Fruit fly (Drosophila melanogaster) whole organism, embryonic: Measurements from ENCODE around the gene Or9a.

Experiments
- B-H1 ChIP-seq: fragments of 200-800 bp; sonication (Bioruptor generic); IDR thresholded peaks from 3 replicates; pipeline ENCODE4 v1.3.6; 2022; ENCODE audit warnings: missing biosample characterization, missing genetic modification characterization
- CG10321 ChIP-seq: fragments of 200-800 bp; sonication (Bioruptor generic); IDR thresholded peaks from 2 replicates; pipeline ENCODE4 v1.3.6; 2022; ENCODE audit warnings: missing biosample characterization, missing genetic modification characterization
- CG10979 ChIP-seq: fragments of 200-800 bp; sonication (Bioruptor generic); optimal IDR thresholded peaks from 2 replicates; lab custom pipeline; 2018; ENCODE audit warnings: missing biosample characterization, mild to moderate bottlenecking, missing genetic modification characterization, moderate library complexity
- CG14050 ChIP-seq: fragments of 200-800 bp; sonication (Bioruptor generic); IDR thresholded peaks from 3 replicates; pipeline ENCODE4 v1.3.6; 2022; ENCODE audit warnings: missing biosample characterization, missing genetic modification characterization
- CG17802 ChIP-seq: fragments of 200-800 bp; sonication (Bioruptor generic); optimal IDR thresholded peaks from 2 replicates; lab custom pipeline; 2018; ENCODE audit warnings: missing biosample characterization, mild to moderate bottlenecking, missing genetic modification characterization, moderate library complexity
- CG2202 ChIP-seq: fragments of 200-800 bp; sonication (Bioruptor generic); optimal IDR thresholded peaks from 2 replicates; lab custom pipeline; 2018; ENCODE audit warnings: missing biosample characterization, mild to moderate bottlenecking, missing genetic modification characterization
- CG30020 ChIP-seq: fragments of 200-800 bp; optimal IDR thresholded peaks from 2 replicates; lab custom pipeline; 2019; ENCODE audit warnings: missing biosample characterization, mild to moderate bottlenecking, missing genetic modification characterization, moderate library complexity
- CG3065 ChIP-seq: fragments of 200-800 bp; sonication (Bioruptor generic); optimal IDR thresholded peaks from 2 replicates; lab custom pipeline; 2016; ENCODE audit warnings: missing biosample characterization, missing genetic modification characterization
- CG31388 ChIP-seq: fragments of 200-800 bp; sonication (Bioruptor generic); optimal IDR thresholded peaks from 2 replicates; lab custom pipeline; 2016; ENCODE audit warnings: missing biosample characterization, missing genetic modification characterization
- CG33557 ChIP-seq: fragments of 200-800 bp; sonication (Bioruptor generic); optimal IDR thresholded peaks from 2 replicates; lab custom pipeline; 2019; ENCODE audit warnings: missing biosample characterization, mild to moderate bottlenecking, missing genetic modification characterization, moderate library complexity
- CG4360 ChIP-seq: fragments of 200-800 bp; sonication (Bioruptor generic); IDR thresholded peaks from 2 replicates; pipeline ENCODE4 v1.3.6; 2022; ENCODE audit warnings: missing biosample characterization, missing genetic modification characterization
- CG43689 ChIP-seq: fragments of 200-800 bp; sonication (Bioruptor generic); IDR thresholded peaks from 2 replicates; pipeline ENCODE4 v1.3.6; 2022; ENCODE audit warnings: missing biosample characterization, missing genetic modification characterization
- CG4424 ChIP-seq: fragments of 200-800 bp; sonication (Bioruptor generic); optimal IDR thresholded peaks from 3 replicates; lab custom pipeline; 2016; ENCODE audit warnings: missing biosample characterization, missing genetic modification characterization
- CG4854 ChIP-seq: fragments of 200-800 bp; sonication (Bioruptor generic); optimal IDR thresholded peaks from 2 replicates; lab custom pipeline; 2016; ENCODE audit warnings: missing biosample characterization, missing genetic modification characterization, inconsistent platforms
- CG7928 ChIP-seq: fragments of 200-800 bp; sonication (Bioruptor generic); optimal IDR thresholded peaks from 2 replicates; lab custom pipeline; 2017; ENCODE audit warnings: missing biosample characterization, mild to moderate bottlenecking, missing genetic modification characterization
- CG8388 ChIP-seq: fragments of 200-800 bp; sonication (Bioruptor generic); optimal IDR thresholded peaks from 2 replicates; lab custom pipeline; 2019; ENCODE audit warnings: missing biosample characterization, mild to moderate bottlenecking, missing genetic modification characterization, moderate library complexity
- CG8478 ChIP-seq: fragments of >200 bp; optimal IDR thresholded peaks from 2 replicates; lab custom pipeline; 2018
- CG9437 ChIP-seq: fragments of 200-800 bp; sonication (Bioruptor generic); optimal IDR thresholded peaks from 2 replicates; lab custom pipeline; 2018; ENCODE audit warnings: missing biosample characterization, mild to moderate bottlenecking, missing genetic modification characterization
- CG9609 ChIP-seq: fragments of 200-800 bp; sonication (Bioruptor generic); optimal IDR thresholded peaks from 3 replicates; lab custom pipeline; 2016; ENCODE audit warnings: missing biosample characterization, missing genetic modification characterization
- CG9817 ChIP-seq: fragments of 200-800 bp; sonication (Bioruptor generic); optimal IDR thresholded peaks from 2 replicates; lab custom pipeline; 2018; ENCODE audit warnings: missing biosample characterization, mild to moderate bottlenecking, missing genetic modification characterization, moderate library complexity
- CkIIα-i1 ChIP-seq: fragments of 200-800 bp; sonication (Bioruptor generic); IDR thresholded peaks from 2 replicates; pipeline ENCODE4 v1.3.6; 2022; ENCODE audit warnings: missing biosample characterization, missing genetic modification characterization
- D19A ChIP-seq: fragments of 200-800 bp; optimal IDR thresholded peaks from 3 replicates; lab custom pipeline; 2019; ENCODE audit warnings: missing biosample characterization, mild to moderate bottlenecking, missing genetic modification characterization, moderate library complexity
- D19B ChIP-seq: fragments of 200-800 bp; sonication (Bioruptor generic); optimal IDR thresholded peaks from 2 replicates; lab custom pipeline; 2017; ENCODE audit warnings: missing biosample characterization, mild to moderate bottlenecking, missing genetic modification characterization
- Deaf1 ChIP-seq: fragments of 200-800 bp; optimal IDR thresholded peaks from 3 replicates; lab custom pipeline; 2019; ENCODE audit warnings: missing biosample characterization, mild to moderate bottlenecking, missing genetic modification characterization, moderate library complexity
- Drgx ChIP-seq: fragments of 200-800 bp; sonication (Bioruptor generic); IDR thresholded peaks from 2 replicates; pipeline ENCODE4 v1.3.6; 2022; ENCODE audit warnings: missing biosample characterization, missing genetic modification characterization
- Elba2 ChIP-seq: fragments of 200-800 bp; sonication (Bioruptor generic); optimal IDR thresholded peaks from 3 replicates; lab custom pipeline; 2016; ENCODE audit warnings: missing biosample characterization, missing genetic modification characterization
- Hand ChIP-seq: fragments of 200-800 bp; sonication (Bioruptor generic); optimal IDR thresholded peaks from 2 replicates; lab custom pipeline; 2017; ENCODE audit warnings: mild to moderate bottlenecking, missing biosample characterization, missing genetic modification reagents, missing genetic modification characterization
- HmgD ChIP-seq: fragments of 200-800 bp; sonication (Bioruptor generic); optimal IDR thresholded peaks from 3 replicates; lab custom pipeline; 2016; ENCODE audit warnings: missing biosample characterization, missing genetic modification characterization
- MTF-1 ChIP-seq: fragments of 200-800 bp; sonication (Bioruptor generic); optimal IDR thresholded peaks from 2 replicates; lab custom pipeline; 2018; ENCODE audit warnings: missing biosample characterization, mild to moderate bottlenecking, missing genetic modification characterization, borderline replicate concordance
- Mad ChIP-seq: fragments of 200-800 bp; sonication (Bioruptor generic); optimal IDR thresholded peaks from 2 replicates; lab custom pipeline; 2016; ENCODE audit warnings: missing biosample characterization, missing genetic modification characterization
- Poxn ChIP-seq: fragments of 200-800 bp; sonication (Bioruptor generic); IDR thresholded peaks from 2 replicates; pipeline ENCODE4 v1.3.6; 2022; ENCODE audit warnings: missing biosample characterization, missing genetic modification characterization
- Sry-β ChIP-seq: fragments of 200-800 bp; sonication (Bioruptor generic); optimal IDR thresholded peaks from 2 replicates; lab custom pipeline; 2018; ENCODE audit warnings: missing biosample characterization, mild to moderate bottlenecking, missing genetic modification characterization, moderate library complexity
- Trl ChIP-seq, 3 experiments: fragments of >200 bp in 2 of 3; fragments of 200-800 bp in 1 of 3; sonication (Bioruptor generic) in 1 of 3; optimal IDR thresholded peaks; 2 replicates in 1 of 3; 3 replicates in 2 of 3; lab custom pipeline; 2016 to 2017; ENCODE audit warnings: missing biosample characterization in 1 of 3, missing genetic modification characterization in 1 of 3
- al ChIP-seq: fragments of 200-800 bp; sonication (Bioruptor generic); IDR thresholded peaks from 2 replicates; pipeline ENCODE4 v1.3.6; 2022; ENCODE audit warnings: missing biosample characterization, missing genetic modification characterization
- aop ChIP-seq: fragments of 200-800 bp; sonication (Bioruptor generic); IDR thresholded peaks from 2 replicates; pipeline ENCODE4 v1.3.6; 2022; ENCODE audit warnings: missing biosample characterization, missing genetic modification characterization
- cas ChIP-seq: fragments of 200-800 bp; sonication (Bioruptor generic); IDR thresholded peaks from 2 replicates; pipeline ENCODE4 v1.3.6; 2022; ENCODE audit warnings: missing biosample characterization, missing genetic modification characterization
- chm ChIP-seq: fragments of 200-800 bp; sonication (Bioruptor generic); IDR thresholded peaks from 2 replicates; pipeline ENCODE4 v1.3.6; 2022; ENCODE audit warnings: missing biosample characterization, missing genetic modification characterization
- dmrt11E ChIP-seq: fragments of 200-800 bp; sonication (Bioruptor generic); optimal IDR thresholded peaks from 3 replicates; lab custom pipeline; 2018; ENCODE audit warnings: missing biosample characterization, mild to moderate bottlenecking, missing genetic modification characterization, moderate library complexity
- fd64A ChIP-seq: fragments of 200-800 bp; sonication (Bioruptor generic); optimal IDR thresholded peaks from 3 replicates; lab custom pipeline; 2018; ENCODE audit warnings: missing biosample characterization, mild to moderate bottlenecking, missing genetic modification characterization
- gcm ChIP-seq: fragments of 200-800 bp; sonication (Bioruptor generic); optimal IDR thresholded peaks from 2 replicates; lab custom pipeline; 2019; ENCODE audit warnings: missing biosample characterization, mild to moderate bottlenecking, missing genetic modification characterization, moderate library complexity
- gt ChIP-seq: fragments of 200-800 bp; sonication (Bioruptor generic); IDR thresholded peaks from 2 replicates; pipeline ENCODE4 v1.3.6; 2022; ENCODE audit warnings: missing biosample characterization, missing genetic modification characterization
- hkb ChIP-seq, 2 experiments: fragments of 200-800 bp in 1 of 2; fragments of >200 bp in 1 of 2; sonication (Bioruptor generic) in 1 of 2; IDR thresholded peaks in 1 of 2; optimal IDR thresholded peaks in 1 of 2; 2 replicates each; pipeline versions ENCODE4 v1.3.6 to Lab custom; 2017 to 2022; ENCODE audit warnings: missing biosample characterization in 1 of 2, missing genetic modification characterization in 1 of 2
- jing ChIP-seq: fragments of 200-800 bp; sonication (Bioruptor generic); optimal IDR thresholded peaks from 2 replicates; lab custom pipeline; 2018; ENCODE audit warnings: missing biosample characterization, mild to moderate bottlenecking, missing genetic modification characterization
- jumu ChIP-seq: fragments of 200-800 bp; sonication (Bioruptor generic); optimal IDR thresholded peaks from 3 replicates; lab custom pipeline; 2016; ENCODE audit warnings: missing biosample characterization, missing genetic modification characterization
- nerfin-1 ChIP-seq: fragments of 200-800 bp; sonication (Bioruptor generic); optimal IDR thresholded peaks from 3 replicates; lab custom pipeline; 2019; ENCODE audit warnings: missing biosample characterization, mild to moderate bottlenecking, missing genetic modification characterization, moderate library complexity
- repo ChIP-seq: fragments of 200-800 bp; sonication (Bioruptor generic); optimal IDR thresholded peaks from 2 replicates; lab custom pipeline; 2016; ENCODE audit warnings: missing biosample characterization, missing genetic modification characterization
- slou ChIP-seq: fragments of 200-800 bp; sonication (Bioruptor generic); optimal IDR thresholded peaks from 3 replicates; lab custom pipeline; 2016; ENCODE audit warnings: missing biosample characterization, missing genetic modification characterization
- unc-4 ChIP-seq: fragments of 200-800 bp; sonication (Bioruptor generic); IDR thresholded peaks from 2 replicates; pipeline ENCODE4 v1.3.6; 2022; ENCODE audit warnings: missing biosample characterization, missing genetic modification characterization; ENCODE audit not compliant: partially characterized antibody

Or9a gene

dm6 chrX:10486144-10487030 is 26.9 kb upstream of the Or9a start (continued):
- no peak for TF ChIP-seq CG8478
- TF ChIP-seq CkIIα-i1 (GFP tag; lab: Robert Waterston, UW): no peak
- TF ChIP-seq CG10979 (tag; lab: Kevin White, UChicago): peak; percentile 29
- peak; percentile 18 for TF ChIP-seq CG7928 (GFP tag; lab: Kevin White, UChicago)
- no peak for TF ChIP-seq aop (GFP tag; lab: Robert Waterston, UW)
- TF ChIP-seq nerfin-1 (tag; lab: Kevin White, UChicago): no peak
- TF ChIP-seq gcm (GFP tag; lab: Kevin White, UChicago): peak; percentile 4
- TF ChIP-seq CG4360: no peak
- TF ChIP-seq Hand (GFP tag; lab: Kevin White, UChicago): peak; percentile 62
- TF ChIP-seq Deaf1 (tag; lab: Kevin White, UChicago): peak; percentile 76
- TF ChIP-seq MTF-1 (GFP tag; lab: Kevin White, UChicago): peak; percentile 4
- no peak for TF ChIP-seq CG2202 (tag; lab: Kevin White, UChicago)
- TF ChIP-seq Elba2 (GFP tag; lab: Kevin White, UChicago): no peak
- no peak for TF ChIP-seq hkb (optimal IDR thresholded peaks at IDR 0.05; lab: Kevin White, UChicago)
- peak; percentile 47; the same call in 1 of the 2 replicates for TF ChIP-seq hkb (GFP tag; IDR thresholded peaks at IDR 0.05; lab: Robert Waterston, UW)
- peak; percentile 53 for TF ChIP-seq D19B (GFP tag; lab: Kevin White, UChicago)
- peak; percentile 55 for TF ChIP-seq CG9817
- TF ChIP-seq CG43689: no peak
- TF ChIP-seq dmrt11E (tag; lab: Kevin White, UChicago): no peak
- peak; percentile 58 for TF ChIP-seq CG9437 (GFP tag; lab: Kevin White, UChicago)
- TF ChIP-seq jing (GFP tag; lab: Kevin White, UChicago): peak; percentile 1
- TF ChIP-seq Sry-β: no peak
- TF ChIP-seq repo: peak; percentile 48
- TF ChIP-seq Drgx (GFP tag; lab: Robert Waterston, UW): peak; percentile 76
- peak; percentile 61 for TF ChIP-seq al (GFP tag; lab: Robert Waterston, UW)
- TF ChIP-seq Trl (optimal IDR thresholded peaks at IDR 0.05; lab: Kevin White, UChicago): peak in 1 of 2 experiments; percentile 42
- peak; percentile 34 for TF ChIP-seq Trl (GFP tag; optimal IDR thresholded peaks at IDR 0.05; lab: Kevin White, UChicago)
- peak; percentile 32; the same call in 1 of the 2 replicates for TF ChIP-seq CG10321 (GFP tag; lab: Robert Waterston, UW)
- no peak for TF ChIP-seq chm (GFP tag; lab: Robert Waterston, UW)
- TF ChIP-seq CG3065 (GFP tag; lab: Kevin White, UChicago): no peak
- no peak for TF ChIP-seq HmgD (GFP tag; lab: Kevin White, UChicago)
- peak; percentile 11 for TF ChIP-seq CG4854 (GFP tag; lab: Kevin White, UChicago)
- no peak for TF ChIP-seq CG30020 (tag; lab: Kevin White, UChicago)
- no peak for TF ChIP-seq fd64A
- TF ChIP-seq CG33557: no peak
- TF ChIP-seq CG17802 (tag; lab: Kevin White, UChicago): no peak
- no peak for TF ChIP-seq CG31388 (GFP tag; lab: Kevin White, UChicago)
- TF ChIP-seq CG8388 (GFP tag; lab: Kevin White, UChicago): peak; percentile 26
- TF ChIP-seq CG9609 (GFP tag; lab: Kevin White, UChicago): peak; percentile 24
- peak; percentile 27 for TF ChIP-seq jumu (GFP tag; lab: Kevin White, UChicago)
- TF ChIP-seq Poxn: 0 out of 2 replicates have a peak, but pooled peaks have one; percentile 46
- peak; percentile 18 for TF ChIP-seq D19A (tag; lab: Kevin White, UChicago)
- TF ChIP-seq slou: no peak
- TF ChIP-seq B-H1 (GFP tag; lab: Robert Waterston, UW): no peak
- TF ChIP-seq cas (GFP tag; lab: Robert Waterston, UW): no peak
- peak; percentile 22; the same call in 1 of the 3 replicates for TF ChIP-seq CG14050
- TF ChIP-seq gt (GFP tag; lab: Robert Waterston, UW): no peak
- no peak for TF ChIP-seq Mad (GFP tag; lab: Kevin White, UChicago)
- no peak for TF ChIP-seq unc-4 (GFP tag; lab: Robert Waterston, UW)
- TF ChIP-seq CG4424: peak; percentile 39
